Fruit fly (Drosophila melanogaster): Measurements from ENCODE around the gene CG13032.

The CG13032 gene

dm6 chr3L:16642954-16643353 is 30.8 kb upstream of the CG13032 start (continued):
- TF ChIP-seq CG7368 (GFP tag; optimal IDR thresholded peaks at IDR 0.05) = no peak
- TF ChIP-seq dac (GFP tag; optimal IDR thresholded peaks at IDR 0.05) = peak; percentile 39
- TF ChIP-seq svp (GFP tag) = peak; percentile 2
- no peak for TF ChIP-seq CG11762 (GFP tag; optimal IDR thresholded peaks at IDR 0.05; ENCODE audit: insufficient read depth)
- no peak for TF ChIP-seq CG9139 (GFP tag; optimal IDR thresholded peaks at IDR 0.05)
- TF ChIP-seq CG6163 (GFP tag; IDR thresholded peaks at IDR 0.05) = peak; percentile 30; the same call in 1 of the 3 replicates
- TF ChIP-seq CG11902 (GFP tag; optimal IDR thresholded peaks at IDR 0.05) = no peak
- TF ChIP-seq OdsH (GFP tag; optimal IDR thresholded peaks at IDR 0.05) = peak; percentile 26
- TF ChIP-seq CG6808 (GFP tag; optimal IDR thresholded peaks at IDR 0.05) = peak; percentile 9
- peak; percentile 72 for TF ChIP-seq eg (GFP tag; IDR thresholded peaks at IDR 0.05)
- peak; percentile 19 for TF ChIP-seq CG3032 (tag; optimal IDR thresholded peaks at IDR 0.05)
- peak; percentile 86 for TF ChIP-seq CG32006 (GFP tag; optimal IDR thresholded peaks at IDR 0.05)

- TF ChIP-seq CG11902 (GFP tag; optimal IDR thresholded peaks at IDR 0.05) (no peak), svp (GFP tag) (peak; percentile 67), fd59A (GFP tag; optimal IDR thresholded peaks at IDR 0.05) (no peak), CG8632 (GFP tag; optimal IDR thresholded peaks at IDR 0.05) (no peak), OdsH (GFP tag; optimal IDR thresholded peaks at IDR 0.05) (no peak), CG31627 (GFP tag; optimal IDR thresholded peaks at IDR 0.05) (no peak), fkh (GFP tag; optimal IDR thresholded peaks at IDR 0.05) (peak; percentile 4), Met (GFP tag; optimal IDR thresholded peaks at IDR 0.05) (no peak)
Observed at dm6 chr3L:16644505-16644904, 29.3 kb upstream of the CG13032 start.

- no peak for TF ChIP-seq Eip93F (GFP tag; optimal IDR thresholded peaks at IDR 0.05)
- TF ChIP-seq CG3032 (tag; optimal IDR thresholded peaks at IDR 0.05) = no peak
- TF ChIP-seq CG3919 (GFP tag; optimal IDR thresholded peaks at IDR 0.05) = no peak
- no peak for TF ChIP-seq spab (GFP tag; optimal IDR thresholded peaks at IDR 0.05)
- no peak for TF ChIP-seq CG16779 (tag; optimal IDR thresholded peaks at IDR 0.05)
- no peak for TF ChIP-seq CG8632 (GFP tag; optimal IDR thresholded peaks at IDR 0.05)
- TF ChIP-seq Hr39 (GFP tag; optimal IDR thresholded peaks at IDR 0.05) = no peak
- TF ChIP-seq net (GFP tag; optimal IDR thresholded peaks at IDR 0.05) = no peak
- TF ChIP-seq Sox14 (GFP tag; optimal IDR thresholded peaks at IDR 0.05) = no peak
- TF ChIP-seq CG8319 (GFP tag; optimal IDR thresholded peaks at IDR 0.05) = no peak
- no peak for TF ChIP-seq Eip78C (GFP tag)
- TF ChIP-seq dac (GFP tag; optimal IDR thresholded peaks at IDR 0.05) = no peak
- TF ChIP-seq CG34406 (GFP tag; optimal IDR thresholded peaks at IDR 0.05) = no peak
- TF ChIP-seq CG11902 (GFP tag; optimal IDR thresholded peaks at IDR 0.05) = no peak
- TF ChIP-seq CG11294 (GFP tag; IDR thresholded peaks at IDR 0.05) = no peak
- no peak for TF ChIP-seq pdm3 (GFP tag; optimal IDR thresholded peaks at IDR 0.05)
Observed at dm6 chr3L:16645323-16645982, 28.3 kb upstream of the CG13032 start.

- TF ChIP-seq eg (GFP tag; IDR thresholded peaks at IDR 0.05) = 0 out of 3 replicates have a peak, but pooled peaks have one; percentile 38
- 0 out of 2 replicates have a peak, but pooled peaks have one; percentile 30 for TF ChIP-seq Gug (GFP tag; IDR thresholded peaks at IDR 0.05)
- no peak for TF ChIP-seq fkh (GFP tag; optimal IDR thresholded peaks at IDR 0.05)
- no peak for TF ChIP-seq esn (GFP tag; optimal IDR thresholded peaks at IDR 0.05)
Observed at dm6 chr3L:16646865-16647459, 26.8 kb upstream of the CG13032 start.

dm6 chr3L:16647578-16648113 is 26.1 kb upstream of the CG13032 start, which contains the start of gene Abl:
Gene Abl, minus strand, starts transcription at chr3L:16647882.
- TF ChIP-seq CG8119 (GFP tag; IDR thresholded peaks at IDR 0.05) (peak; percentile 58; the same call in 1 of the 3 replicates), spab (GFP tag; optimal IDR thresholded peaks at IDR 0.05) (no peak), CG7368 (GFP tag; optimal IDR thresholded peaks at IDR 0.05) (peak; percentile 37), fkh (GFP tag; optimal IDR thresholded peaks at IDR 0.05) (peak; percentile 3), CG6854 (GFP tag; optimal IDR thresholded peaks at IDR 0.05) (peak; percentile 87), CG10631 (GFP tag; optimal IDR thresholded peaks at IDR 0.05) (peak; percentile 35), esn (GFP tag; optimal IDR thresholded peaks at IDR 0.05) (peak; percentile 54), ss (GFP tag; optimal IDR thresholded peaks at IDR 0.05) (peak; percentile 59 to 63), Hr4 (GFP tag; optimal IDR thresholded peaks at IDR 0.05) (no peak), Eip93F (GFP tag; optimal IDR thresholded peaks at IDR 0.05) (no peak), Sox102F (GFP tag; optimal IDR thresholded peaks at IDR 0.05) (peak; percentile 42), Hr39 (GFP tag; optimal IDR thresholded peaks at IDR 0.05) (peak; percentile 48), CG6276 (GFP tag; optimal IDR thresholded peaks at IDR 0.05) (peak; percentile 53), svp (GFP tag) (peak; percentile 84), CG4318 (GFP tag; optimal IDR thresholded peaks at IDR 0.05) (no peak), dac (GFP tag; optimal IDR thresholded peaks at IDR 0.05) (peak; percentile 22), Smox (GFP tag; optimal IDR thresholded peaks at IDR 0.05) (peak; percentile 5), CG10669 (GFP tag; optimal IDR thresholded peaks at IDR 0.05) (no peak)
